Worm (Caenorhabditis elegans) whole organism, L1 larva: ENCODE results near the gene his-70.

ENCODE experiments used
- C04F5.9 ChIP-seq: sonication (generic microtip); optimal IDR thresholded peaks from 2 replicates; lab custom pipeline; 2016; ENCODE audit warnings: missing genetic modification characterization, missing compliant biosample characterization
- C16A3.4 ChIP-seq: fragments of 150-350 bp; optimal IDR thresholded peaks from 2 replicates; lab custom pipeline; 2014; ENCODE audit warnings: missing biosample characterization, missing genetic modification characterization
- C34B4.2 ChIP-seq: sonication (generic microtip); optimal IDR thresholded peaks from 2 replicates; lab custom pipeline; 2017; ENCODE audit warnings: mild to moderate bottlenecking, missing genetic modification characterization, missing compliant biosample characterization
- F16B12.6 ChIP-seq: fragments of 150-350 bp; optimal IDR thresholded peaks from 2 replicates; lab custom pipeline; 2014; ENCODE audit warnings: missing biosample characterization, missing genetic modification characterization
- aha-1 ChIP-seq: fragments of 150-350 bp; optimal IDR thresholded peaks from 2 replicates; lab custom pipeline; 2014; ENCODE audit warnings: missing biosample characterization, missing genetic modification characterization
- alr-1 ChIP-seq: fragments of 200-800 bp; sonication (Bioruptor generic); optimal IDR thresholded peaks from 2 replicates; lab custom pipeline; 2018; ENCODE audit warnings: borderline replicate concordance, mild to moderate bottlenecking, missing genetic modification characterization, missing compliant biosample characterization
- aly-2 ChIP-seq: fragments of 150-350 bp; optimal IDR thresholded peaks from 2 replicates; lab custom pipeline; 2014; ENCODE audit warnings: missing biosample characterization, missing genetic modification characterization
- ama-1 ChIP-seq: fragments of 150-350 bp; optimal IDR thresholded peaks from 2 replicates; lab custom pipeline; 2014
- ceh-8 ChIP-seq: fragments of 200-800 bp; sonication (Bioruptor generic); optimal IDR thresholded peaks from 2 replicates; lab custom pipeline; 2018; ENCODE audit warnings: mild to moderate bottlenecking, missing genetic modification characterization, moderate library complexity, missing compliant biosample characterization
- ceh-82 ChIP-seq, 3 experiments: fragments of 150-350 bp in 1 of 3; sonication (generic microtip) in 2 of 3; optimal IDR thresholded peaks; 2 replicates each; lab custom pipeline; 2014 to 2017; ENCODE audit warnings: missing biosample characterization in 3 of 3, missing genetic modification characterization in 3 of 3
- ceh-88 ChIP-seq: fragments of 200-800 bp; sonication (Bioruptor generic); IDR thresholded peaks from 2 replicates; pipeline ENCODE4 v1.3.6; 2022; ENCODE audit warnings: missing genetic modification characterization, missing compliant biosample characterization
- dpl-1 ChIP-seq, 3 experiments: fragments of 150-350 bp in 2 of 3; sonication (generic microtip) in 1 of 3; optimal IDR thresholded peaks; 2 replicates each; lab custom pipeline; 2014 to 2017; ENCODE audit warnings: missing biosample characterization in 3 of 3, missing genetic modification characterization in 3 of 3, missing genetic modification reagents in 3 of 3
- dsc-1 ChIP-seq: sonication (generic microtip); optimal IDR thresholded peaks from 2 replicates; lab custom pipeline; 2016; ENCODE audit warnings: mild to moderate bottlenecking, missing genetic modification characterization, missing compliant biosample characterization
- efl-1 ChIP-seq, 4 experiments: fragments of 150-350 bp; optimal IDR thresholded peaks in 3 of 4; peaks in 1 of 4; 1 replicate in 1 of 4; 2 replicates in 3 of 4; lab custom pipeline; 2014; ENCODE audit warnings: missing biosample characterization in 2 of 4, missing genetic modification characterization in 2 of 4, missing genetic modification reagents in 2 of 4
- elt-2 ChIP-seq: sonication (generic microtip); optimal IDR thresholded peaks from 2 replicates; lab custom pipeline; 2016; ENCODE audit warnings: missing genetic modification characterization, mild to moderate bottlenecking, inconsistent platforms, missing compliant biosample characterization, missing genetic modification reagents
- elt-3 ChIP-seq, 6 experiments: fragments of 150-350 bp in 1 of 6; sonication (generic microtip); optimal IDR thresholded peaks; 2 replicates each; lab custom pipeline; 2017 to 2018; ENCODE audit warnings: missing biosample characterization in 6 of 6, missing genetic modification characterization in 6 of 6, inconsistent platforms in 1 of 6
- fkh-10 ChIP-seq: sonication (generic microtip); optimal IDR thresholded peaks from 2 replicates; lab custom pipeline; 2017; ENCODE audit warnings: missing biosample characterization, missing genetic modification reagents, missing genetic modification characterization
- fkh-4 ChIP-seq: sonication (generic microtip); optimal IDR thresholded peaks from 2 replicates; lab custom pipeline; 2016; ENCODE audit warnings: missing compliant biosample characterization, missing genetic modification characterization, borderline replicate concordance
- fos-1 ChIP-seq: fragments of 150-350 bp; optimal IDR thresholded peaks from 2 replicates; lab custom pipeline; 2014; ENCODE audit warnings: missing biosample characterization, missing genetic modification characterization
- grh-1 ChIP-seq: fragments of 200-800 bp; sonication (Bioruptor generic); IDR thresholded peaks from 2 replicates; pipeline ENCODE4 v1.3.6; 2022; ENCODE audit warnings: missing genetic modification reagents, missing genetic modification characterization, missing compliant biosample characterization
- hpl-2 ChIP-seq: fragments of 150-350 bp; optimal IDR thresholded peaks from 2 replicates; lab custom pipeline; 2014; ENCODE audit warnings: missing biosample characterization, missing genetic modification reagents, missing genetic modification characterization
- irx-1 ChIP-seq: sonication (generic microtip); optimal IDR thresholded peaks from 2 replicates; lab custom pipeline; 2016; ENCODE audit warnings: missing genetic modification characterization, missing compliant biosample characterization
- isw-1 ChIP-seq: fragments of 200-800 bp; sonication (Bioruptor generic); IDR thresholded peaks from 2 replicates; pipeline ENCODE4 v1.3.6; 2022; ENCODE audit warnings: missing genetic modification characterization, missing compliant biosample characterization
- jun-1 ChIP-seq: fragments of 150-350 bp; optimal IDR thresholded peaks from 2 replicates; lab custom pipeline; 2014; ENCODE audit warnings: missing biosample characterization, missing genetic modification reagents, missing genetic modification characterization
- lin-13 ChIP-seq: fragments of 150-350 bp; optimal IDR thresholded peaks from 2 replicates; lab custom pipeline; 2014; ENCODE audit warnings: missing biosample characterization, missing genetic modification reagents, missing genetic modification characterization
- lin-14 ChIP-seq: fragments of 200-800 bp; sonication (Bioruptor generic); optimal IDR thresholded peaks from 2 replicates; lab custom pipeline; 2018; ENCODE audit warnings: mild to moderate bottlenecking, missing genetic modification characterization, moderate library complexity, missing compliant biosample characterization
- lin-15B ChIP-seq: fragments of 150-350 bp; sonication (generic microtip); optimal IDR thresholded peaks from 3 replicates; lab custom pipeline; 2014; ENCODE audit warnings: missing biosample characterization, missing genetic modification characterization
- lin-35 ChIP-seq, 2 experiments: fragments of 150-350 bp; optimal IDR thresholded peaks; 2 replicates each; lab custom pipeline; 2014; ENCODE audit warnings: missing biosample characterization in 2 of 2, missing genetic modification characterization in 2 of 2, missing genetic modification reagents in 2 of 2
- lin-39 ChIP-seq: fragments of 150-350 bp; optimal IDR thresholded peaks from 2 replicates; lab custom pipeline; 2014; ENCODE audit warnings: missing biosample characterization, missing genetic modification reagents, missing genetic modification characterization
- lsy-2 ChIP-seq, 2 experiments: fragments of 150-350 bp; optimal IDR thresholded peaks; 2 replicates each; lab custom pipeline; 2014; ENCODE audit warnings: missing biosample characterization in 2 of 2, missing genetic modification characterization in 2 of 2
- mdl-1 ChIP-seq, 2 experiments: fragments of 150-350 bp; optimal IDR thresholded peaks; 2 replicates each; lab custom pipeline; 2014 to 2017; ENCODE audit warnings: missing biosample characterization in 2 of 2, missing genetic modification characterization in 2 of 2, inconsistent platforms in 1 of 2
- nhr-19 ChIP-seq: fragments of 200-800 bp; sonication (Bioruptor generic); conservative IDR thresholded peaks from 2 replicates; pipeline ENCODE4 v1.3.6; 2022; ENCODE audit warnings: missing genetic modification characterization, missing compliant biosample characterization
- nhr-20 ChIP-seq: sonication (generic microtip); optimal IDR thresholded peaks from 2 replicates; lab custom pipeline; 2016; ENCODE audit warnings: mild to moderate bottlenecking, missing genetic modification characterization, missing compliant biosample characterization
- nhr-28 ChIP-seq: fragments of 150-350 bp; optimal IDR thresholded peaks from 2 replicates; lab custom pipeline; 2014; ENCODE audit warnings: missing biosample characterization, missing genetic modification characterization
- nhr-76 ChIP-seq: sonication (generic microtip); optimal IDR thresholded peaks from 2 replicates; lab custom pipeline; 2017; ENCODE audit warnings: missing biosample characterization, missing genetic modification characterization
- nhr-77 ChIP-seq: fragments of 150-350 bp; optimal IDR thresholded peaks from 2 replicates; lab custom pipeline; 2014; ENCODE audit warnings: missing biosample characterization, missing genetic modification characterization
- nhr-85 ChIP-seq: sonication (generic microtip); peaks from one replicate; lab custom pipeline; 2016; ENCODE audit warnings: missing genetic modification characterization, inconsistent platforms, missing compliant biosample characterization
- pag-3 ChIP-seq: sonication (generic microtip); optimal IDR thresholded peaks from 2 replicates; lab custom pipeline; 2017; ENCODE audit warnings: missing genetic modification characterization, mild to moderate bottlenecking, missing compliant biosample characterization, antibody characterized with exemption, borderline replicate concordance; ENCODE audit not compliant: insufficient read depth
- skn-1 ChIP-seq: fragments of 150-350 bp; optimal IDR thresholded peaks from 2 replicates; lab custom pipeline; 2014; ENCODE audit warnings: missing biosample characterization, missing genetic modification characterization
- snpc-4 ChIP-seq: fragments of 150-350 bp; optimal IDR thresholded peaks from 2 replicates; lab custom pipeline; 2014; ENCODE audit warnings: missing biosample characterization, missing genetic modification characterization
- sup-37 ChIP-seq: fragments of 200-800 bp; sonication (Bioruptor generic); optimal IDR thresholded peaks from 2 replicates; lab custom pipeline; 2018; ENCODE audit warnings: mild to moderate bottlenecking, missing genetic modification characterization, missing compliant biosample characterization
- tbx-2 ChIP-seq: sonication (generic microtip); optimal IDR thresholded peaks from 2 replicates; lab custom pipeline; 2016; ENCODE audit warnings: missing genetic modification characterization, missing compliant biosample characterization
- tlp-1 ChIP-seq: fragments of 150-350 bp; optimal IDR thresholded peaks from 2 replicates; lab custom pipeline; 2014; ENCODE audit warnings: missing biosample characterization, missing genetic modification characterization
- unc-130 ChIP-seq: fragments of 150-350 bp; optimal IDR thresholded peaks from 2 replicates; lab custom pipeline; 2017; ENCODE audit warnings: missing biosample characterization, missing genetic modification characterization, inconsistent platforms
- unc-62 ChIP-seq: fragments of 150-350 bp; optimal IDR thresholded peaks from 2 replicates; lab custom pipeline; 2014; ENCODE audit warnings: missing biosample characterization, missing genetic modification reagents, missing genetic modification characterization
- unc-86 ChIP-seq: sonication (generic microtip); optimal IDR thresholded peaks from 2 replicates; lab custom pipeline; 2016; ENCODE audit warnings: missing genetic modification characterization, missing compliant biosample characterization
- unc-98 ChIP-seq: fragments of 200-800 bp; sonication (Bioruptor generic); IDR thresholded peaks from 2 replicates; pipeline ENCODE4 v1.3.6; 2022; ENCODE audit warnings: missing genetic modification characterization, missing compliant biosample characterization
- xbp-1 ChIP-seq: sonication (generic microtip); optimal IDR thresholded peaks from 2 replicates; lab custom pipeline; 2016; ENCODE audit warnings: missing genetic modification characterization, missing compliant biosample characterization
- zag-1 ChIP-seq: fragments of 150-350 bp; optimal IDR thresholded peaks from 2 replicates; lab custom pipeline; 2014; ENCODE audit warnings: missing biosample characterization, missing genetic modification characterization
- ztf-11 ChIP-seq, 2 experiments: sonication (generic microtip); optimal IDR thresholded peaks; 2 replicates each; lab custom pipeline; 2016 to 2017; ENCODE audit warnings: missing genetic modification characterization in 2 of 2, missing biosample characterization in 1 of 2, missing compliant biosample characterization in 1 of 2

The his-70 gene

ce11 chrIII:4021866-4022265 lies 38.1 kb downstream of the his-70 start, which contains the start of gene tftc-5:
Gene tftc-5, plus strand, starts transcription at chrIII:4022166.
- TF ChIP-seq efl-1 (optimal IDR thresholded peaks at IDR 0.05; lab: Kevin White, UChicago) = no peak
- peak in 1 of 2 experiments; percentile 47 for TF ChIP-seq efl-1 (GFP tag; optimal IDR thresholded peaks at IDR 0.05 in 1 of 2; lab: Kevin White, UChicago)
- no peak for TF ChIP-seq ama-1 (lab: Kevin White, UChicago)

- TF ChIP-seq pag-3 (tag; lab: Kevin White, UChicago) (no peak), ztf-11 (tag; optimal IDR thresholded peaks at IDR 0.05; lab: Kevin White, UChicago) (peak in 1 of 2 experiments; percentile 22), C16A3.4 (peak; percentile 81), nhr-77 (tag; lab: Kevin White, UChicago) (peak; percentile 47), nhr-28 (tag; lab: Kevin White, UChicago) (no peak), dpl-1 (GFP tag; optimal IDR thresholded peaks at IDR 0.05; lab: Kevin White, UChicago) (peak; percentile 90 to 93 (median 91)), nhr-85 (tag; lab: Kevin White, UChicago) (peak; percentile 86), nhr-20 (tag; lab: Kevin White, UChicago) (peak; percentile 65), nhr-19 (GFP tag; lab: Robert Waterston, UW) (peak; percentile 55), fos-1 (no peak), elt-2 (no peak), tlp-1 (tag; lab: Kevin White, UChicago) (no peak), tbx-2 (tag; lab: Kevin White, UChicago) (peak; percentile 60), lin-15B (peak; percentile 62), ceh-88 (no peak), lin-13 (peak; percentile 46), C04F5.9 (tag; lab: Kevin White, UChicago) (no peak), jun-1 (tag; lab: Kevin White, UChicago) (peak; percentile 51), unc-98 (GFP tag; lab: Robert Waterston, UW) (no peak), aly-2 (tag; lab: Kevin White, UChicago) (peak; percentile 53), F16B12.6 (tag; lab: Kevin White, UChicago) (peak; percentile 96), unc-62 (GFP tag; lab: Kevin White, UChicago) (no peak), fkh-10 (GFP tag; lab: Kevin White, UChicago) (peak; percentile 36), isw-1 (GFP tag; lab: Robert Waterston, UW) (peak; percentile 44), elt-3 (tag; optimal IDR thresholded peaks at IDR 0.05; lab: Kevin White, UChicago) (peak in 2 of 6 experiments; percentile 57 to 59), alr-1 (no peak), aha-1 (no peak), lin-35 (GFP tag; optimal IDR thresholded peaks at IDR 0.05; lab: Kevin White, UChicago) (peak; percentile 89 to 93), sup-37 (GFP tag; lab: Kevin White, UChicago) (no peak), lin-39 (tag; lab: Kevin White, UChicago) (peak; percentile 5), nhr-76 (tag; lab: Kevin White, UChicago) (no peak), efl-1 (optimal IDR thresholded peaks at IDR 0.05; lab: Kevin White, UChicago) (peak; percentile 77 to 89), efl-1 (GFP tag; optimal IDR thresholded peaks at IDR 0.05 in 1 of 2; lab: Kevin White, UChicago) (peak; percentile 90 to 98), xbp-1 (peak; percentile 67), grh-1 (GFP tag; lab: Robert Waterston, UW) (no peak), zag-1 (no peak), ceh-82 (tag; optimal IDR thresholded peaks at IDR 0.05; lab: Kevin White, UChicago) (peak in 2 of 3 experiments; percentile 66 to 82), hpl-2 (no peak), lsy-2 (tag; optimal IDR thresholded peaks at IDR 0.05; lab: Kevin White, UChicago) (peak; percentile 98 to 99), fkh-4 (tag; lab: Kevin White, UChicago) (no peak), unc-86 (tag; lab: Kevin White, UChicago) (peak; percentile 50), skn-1 (peak; percentile 86), lin-14 (peak; percentile 77), mdl-1 (tag; optimal IDR thresholded peaks at IDR 0.05; lab: Kevin White, UChicago) (peak in 1 of 2 experiments; percentile 57), C34B4.2 (tag; lab: Kevin White, UChicago) (no peak), dsc-1 (tag; lab: Kevin White, UChicago) (no peak), unc-130 (tag; lab: Kevin White, UChicago) (peak; percentile 34), snpc-4 (tag; lab: Kevin White, UChicago) (peak; percentile 20), ceh-8 (GFP tag; lab: Kevin White, UChicago) (no peak), irx-1 (peak; percentile 49)
These were observed 40.1 kb downstream of the his-70 start, which contains the start of gene snpc-3.4 for ce11 chrIII:4019801-4020200. Gene snpc-3.4, plus strand, starts transcription at chrIII:4020037.
